Worm (Caenorhabditis elegans): ENCODE data around the gene F28F8.9.
"Not testable (repeated sequence)": the region's sequence is repeated elsewhere in the genome, so short reads cannot be mapped to it uniquely, and the experiment has no call there.

F28F8.9 gene

DNA sequence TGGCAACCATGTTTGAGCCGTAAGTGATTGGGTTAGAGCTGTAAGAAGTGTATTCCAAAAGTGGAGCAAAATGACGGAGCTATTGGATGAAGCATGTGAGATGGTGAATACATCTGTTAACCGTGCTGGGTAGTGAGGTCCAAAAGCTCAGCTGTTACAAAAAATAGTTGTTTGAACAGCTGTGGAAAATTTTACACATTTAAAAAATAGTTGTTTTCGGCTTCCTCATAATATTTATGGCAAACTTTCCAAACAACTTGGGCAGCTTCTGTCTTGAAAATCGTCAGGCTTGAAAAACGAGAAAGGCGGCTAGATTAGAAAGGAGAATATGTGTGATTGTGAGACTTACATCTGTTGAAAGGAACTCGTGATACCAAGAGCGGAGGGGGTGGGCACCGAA, 26.6 kb upstream of the F28F8.9 start, which contains the start of gene fbxa-154:
Gene fbxa-154 (minus strand): TSS at position 101 of the 400 bp plus-strand sequence.
- no peak for TF ChIP-seq hmg-11 (tag; optimal IDR thresholded peaks at IDR 0.05)
- TF ChIP-seq fkh-2 (tag; optimal IDR thresholded peaks at IDR 0.05) = no peak
- no peak for TF ChIP-seq nhr-23 (tag; optimal IDR thresholded peaks at IDR 0.05)
- no peak for TF ChIP-seq skn-1 (tag; optimal IDR thresholded peaks at IDR 0.05)
- no peak for TF ChIP-seq fos-1 (tag; optimal IDR thresholded peaks at IDR 0.05)
- no peak for TF ChIP-seq ztf-4 (tag; optimal IDR thresholded peaks at IDR 0.05)
- no peak for TF ChIP-seq ZK546.5 (tag; optimal IDR thresholded peaks at IDR 0.05)
- TF ChIP-seq mml-1 (tag; optimal IDR thresholded peaks at IDR 0.05) = no peak
- TF ChIP-seq ztf-11 (tag; optimal IDR thresholded peaks at IDR 0.05) = no peak

ce11 chrV:15602253-15602652, 23.8 kb upstream of the F28F8.9 start, which contains the start of gene fbxa-152:
TSS of gene fbxa-152 (minus strand) at chrV:15602353.
- no peak for TF ChIP-seq lin-39 (tag; optimal IDR thresholded peaks at IDR 0.05)
- no peak for TF ChIP-seq nhr-12 (tag; optimal IDR thresholded peaks at IDR 0.05)
- no peak for TF ChIP-seq ceh-82 (tag; optimal IDR thresholded peaks at IDR 0.05)
- no peak for TF ChIP-seq ceh-9 (tag; optimal IDR thresholded peaks at IDR 0.05)

ce11 chrV:15599762-15600161, 21.3 kb upstream of the F28F8.9 start, which contains the start of gene B0391.14:
TSS of gene B0391.14 (minus strand) at chrV:15599862.
- not testable (repeated sequence) for TF ChIP-seq nhr-23, ztf-11, tbx-2 (tag; optimal IDR thresholded peaks at IDR 0.05)

DNA sequence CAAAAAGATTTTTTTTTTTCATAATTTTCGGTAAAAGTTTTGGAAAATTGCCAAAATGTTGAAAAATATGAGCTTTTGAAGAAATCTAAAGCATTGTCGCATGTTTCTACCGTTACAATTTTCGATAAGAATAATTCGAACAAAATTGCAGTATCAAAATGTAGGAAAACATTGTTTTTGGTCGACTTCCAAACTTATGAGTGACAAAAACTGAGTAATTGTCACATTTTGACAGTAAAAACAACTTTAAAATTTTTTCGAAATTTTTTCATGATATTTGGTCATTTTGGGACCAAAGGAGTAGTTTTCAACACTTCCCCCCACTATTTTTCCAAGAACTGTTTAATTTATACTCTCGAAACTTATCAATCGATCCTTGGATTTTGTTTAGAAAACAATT, 16.1 kb upstream of the F28F8.9 start, which contains the start of gene fbxa-139:
Gene fbxa-139 (minus strand): TSS at position 101 of the 400 bp plus-strand sequence.
- TF ChIP-seq lsy-12 (tag; optimal IDR thresholded peaks at IDR 0.05) = no peak
- no peak for TF ChIP-seq nhr-43 (tag; optimal IDR thresholded peaks at IDR 0.05; ENCODE audit: poor library complexity, severe bottlenecking)

DNA sequence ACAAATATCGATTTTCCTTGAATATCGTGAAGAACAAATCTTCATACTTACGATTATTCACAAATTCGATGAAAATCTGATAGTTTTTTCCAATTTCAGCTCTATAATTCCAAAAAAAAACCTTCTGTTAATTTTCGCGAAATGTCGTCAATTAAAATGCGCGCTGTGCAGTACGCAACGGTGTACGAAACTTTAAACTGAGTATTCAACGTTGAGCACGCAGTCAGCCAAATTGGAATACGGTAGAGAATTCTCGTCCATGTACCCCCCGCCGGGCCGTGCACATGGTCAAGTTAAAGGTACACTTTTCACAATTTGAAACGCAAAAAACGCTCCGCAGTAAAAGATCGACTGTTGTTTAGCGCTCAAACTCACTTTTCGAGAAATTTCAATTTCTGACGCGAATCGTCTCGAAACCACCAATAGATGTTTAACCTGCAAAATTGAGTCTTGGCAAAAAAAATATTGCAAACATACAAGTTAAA, 11.8 kb upstream of the F28F8.9 start, which contains the start of gene F28F8.7:
Gene F28F8.7 (minus strand): TSS at position 435 of the 485 bp plus-strand sequence.
- TF ChIP-seq nhr-11 (tag; optimal IDR thresholded peaks at IDR 0.05) = peak; percentile 2
- peak; percentile 51 for TF ChIP-seq lin-15B (tag; optimal IDR thresholded peaks at IDR 0.05)
- peak; percentile 25 for TF ChIP-seq pqm-1 (tag; optimal IDR thresholded peaks at IDR 0.05)
- peak; percentile 19 for TF ChIP-seq nhr-43 (tag; optimal IDR thresholded peaks at IDR 0.05; ENCODE audit: poor library complexity, severe bottlenecking)
- peak; percentile 60 for TF ChIP-seq R02D3.7 (tag; optimal IDR thresholded peaks at IDR 0.05)
- TF ChIP-seq lsy-12 (tag; optimal IDR thresholded peaks at IDR 0.05) = peak; percentile 51
- peak; percentile 86 for TF ChIP-seq elt-2 (tag; optimal IDR thresholded peaks at IDR 0.05)

DNA sequence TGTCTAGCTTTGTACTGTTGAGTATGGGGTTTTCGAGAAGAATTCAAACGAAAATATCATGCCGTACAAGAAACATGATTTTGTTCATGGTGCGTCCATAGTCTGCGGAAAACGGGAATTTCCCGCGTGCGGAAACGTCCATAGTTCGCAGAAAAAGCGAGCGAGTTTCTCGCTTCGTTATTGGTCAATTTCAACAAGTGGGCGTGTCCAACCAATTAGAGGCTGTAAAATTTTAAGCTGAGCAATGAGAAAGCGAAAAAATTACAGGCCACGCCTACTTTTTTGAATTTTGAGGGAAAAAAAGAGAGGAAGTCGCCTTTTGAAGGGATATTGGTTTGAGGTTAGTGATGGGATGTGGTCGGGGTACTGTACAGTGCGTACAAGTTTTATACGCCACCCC, 3.0 kb upstream of the F28F8.9 start:
- TF ChIP-seq nfya-1 (tag; optimal IDR thresholded peaks at IDR 0.05; ENCODE audit: insufficient read depth) = peak; percentile 54

- no peak for TF ChIP-seq pha-4 (tag; optimal IDR thresholded peaks at IDR 0.05)
- no peak for TF ChIP-seq ztf-4 (tag; optimal IDR thresholded peaks at IDR 0.05)
- TF ChIP-seq nhr-23 (tag; optimal IDR thresholded peaks at IDR 0.05) = peak; percentile 9
These were observed 1.0 kb downstream of the F28F8.9 start, which contains the start of gene atx-3 for ce11 chrV:15577395-15577896. TSS of gene atx-3 (minus strand) at chrV:15577445.

DNA sequence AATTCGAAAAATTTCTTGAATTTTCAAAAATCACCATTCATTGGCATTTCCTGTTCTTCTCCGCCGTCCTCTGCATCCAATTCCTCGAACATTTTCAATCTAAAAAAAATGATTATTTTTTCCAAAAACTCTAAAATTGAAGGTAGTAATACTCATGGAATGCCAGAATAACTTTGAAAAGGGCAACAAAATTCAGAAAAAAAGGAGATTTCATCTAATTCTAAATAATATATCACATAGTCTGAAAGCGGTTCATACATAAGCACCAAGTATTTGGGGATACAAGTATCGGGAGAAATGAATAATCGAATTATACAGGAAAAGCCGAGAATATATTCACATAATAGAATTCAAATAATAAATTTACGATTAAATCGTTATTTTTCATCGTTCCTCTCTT, 3.2 kb downstream of the F28F8.9 start, which contains the start of gene mdt-28:
Gene mdt-28 (minus strand): TSS at position 101 of the 400 bp plus-strand sequence.
- TF ChIP-seq fkh-2 (tag; optimal IDR thresholded peaks at IDR 0.05) (no peak), fos-1 (tag; optimal IDR thresholded peaks at IDR 0.05) (no peak), nhr-11 (tag; optimal IDR thresholded peaks at IDR 0.05) (no peak), daf-12 (tag; optimal IDR thresholded peaks at IDR 0.05) (no peak), ceh-28 (tag; optimal IDR thresholded peaks at IDR 0.05) (no peak), aly-2 (tag; optimal IDR thresholded peaks at IDR 0.05) (no peak), ZK546.5 (tag; optimal IDR thresholded peaks at IDR 0.05) (no peak), nhr-76 (tag; optimal IDR thresholded peaks at IDR 0.05) (no peak)

All from whole organism, L3 larva.